Worm (Caenorhabditis elegans): ENCODE measurements around the gene srlf-17.

The srlf-17 gene

ce11 chrIV:11082789-11083235 is 19.7 kb downstream of the srlf-17 start (continued):
- TF ChIP-seq ceh-44 (GFP tag; IDR thresholded peaks at IDR 0.05) = 0 out of 2 replicates have a peak, but pooled peaks have one; percentile 24
- TF ChIP-seq Y5F2A.4 (GFP tag; optimal IDR thresholded peaks at IDR 0.05) = no peak
- TF ChIP-seq dmd-8 (GFP tag; IDR thresholded peaks at IDR 0.05) = 0 out of 2 replicates have a peak, but pooled peaks have one; percentile 20
- TF ChIP-seq sdz-12 (GFP tag; optimal IDR thresholded peaks at IDR 0.05) = peak; percentile 67
- TF ChIP-seq saeg-2 (GFP tag; IDR thresholded peaks at IDR 0.05) = no peak
- TF ChIP-seq nhr-102 (tag; optimal IDR thresholded peaks at IDR 0.05) = peak; percentile 86
- TF ChIP-seq nhr-77 (tag; optimal IDR thresholded peaks at IDR 0.05) = peak; percentile 63
- peak; percentile 91 for TF ChIP-seq ama-1 (optimal IDR thresholded peaks at IDR 0.05)
- no peak for TF ChIP-seq cey-2 (tag; optimal IDR thresholded peaks at IDR 0.05; ENCODE audit: borderline replicate concordance, insufficient read depth)
- no peak for TF ChIP-seq ZK546.5 (tag; optimal IDR thresholded peaks at IDR 0.05)
- TF ChIP-seq dmd-6 (GFP tag; IDR thresholded peaks at IDR 0.05) = peak; percentile 84
- TF ChIP-seq mdl-1 (tag; optimal IDR thresholded peaks at IDR 0.05) = peak; percentile 40 to 92
- peak; percentile 68 for TF ChIP-seq ceh-32 (tag; optimal IDR thresholded peaks at IDR 0.05; ENCODE audit: poor library complexity)
- TF ChIP-seq set-16 (GFP tag; IDR thresholded peaks at IDR 0.05) = peak; percentile 78
- TF ChIP-seq lsy-2 (tag; optimal IDR thresholded peaks at IDR 0.05) = peak; percentile 86 to 93
- TF ChIP-seq ctbp-1 (GFP tag; IDR thresholded peaks at IDR 0.05) = peak; percentile 86
- peak; percentile 85 for TF ChIP-seq F37D6.2 (tag; optimal IDR thresholded peaks at IDR 0.05)
- TF ChIP-seq mes-2 (tag; optimal IDR thresholded peaks at IDR 0.05; ENCODE audit: poor library complexity, severe bottlenecking) = peak; percentile 67
- no peak for TF ChIP-seq mxl-2 (GFP tag; conservative IDR thresholded peaks at IDR 0.05)
- no peak for TF ChIP-seq ceh-82 (tag; optimal IDR thresholded peaks at IDR 0.05)
- TF ChIP-seq ztf-11 (tag; optimal IDR thresholded peaks at IDR 0.05) = no peak
- TF ChIP-seq mxl-3 (GFP tag; optimal IDR thresholded peaks at IDR 0.05) = peak; percentile 82
- TF ChIP-seq nhr-48 (tag; optimal IDR thresholded peaks at IDR 0.05) = peak; percentile 91
- TF ChIP-seq nhr-28 (tag; optimal IDR thresholded peaks at IDR 0.05) = peak; percentile 88
- TF ChIP-seq jun-1 (tag; optimal IDR thresholded peaks at IDR 0.05) = peak; percentile 42
- peak; percentile 96 for TF ChIP-seq mep-1 (tag; optimal IDR thresholded peaks at IDR 0.05)
- TF ChIP-seq nhr-111 (GFP tag; optimal IDR thresholded peaks at IDR 0.05) = no peak
- no peak for TF ChIP-seq tag-97 (GFP tag; IDR thresholded peaks at IDR 0.05)
- TF ChIP-seq madf-5 (GFP tag; IDR thresholded peaks at IDR 0.05) = no peak
- no peak for TF ChIP-seq ZK337.2 (GFP tag; IDR thresholded peaks at IDR 0.05)
- peak; percentile 92 for TF ChIP-seq dve-1 (tag; optimal IDR thresholded peaks at IDR 0.05; ENCODE audit: insufficient read depth)
- TF ChIP-seq hlh-11 (tag; optimal IDR thresholded peaks at IDR 0.05) = peak; percentile 97
- peak; percentile 80 for TF ChIP-seq spr-3 (GFP tag; optimal IDR thresholded peaks at IDR 0.05)
- peak; percentile 30 for TF ChIP-seq lir-3 (tag; optimal IDR thresholded peaks at IDR 0.05)
- peak; percentile 82; the same call in 1 of the 2 replicates for TF ChIP-seq daf-19 (GFP tag; conservative IDR thresholded peaks at IDR 0.05)
- TF ChIP-seq fkh-10 (GFP tag; optimal IDR thresholded peaks at IDR 0.05) = peak; percentile 87
- TF ChIP-seq aly-2 (tag; optimal IDR thresholded peaks at IDR 0.05) = no peak
- TF ChIP-seq egl-27 (tag; optimal IDR thresholded peaks at IDR 0.05) = no peak
- TF ChIP-seq skn-1 (tag; optimal IDR thresholded peaks at IDR 0.05) = peak; percentile 66
- no peak for TF ChIP-seq dmd-9 (GFP tag; IDR thresholded peaks at IDR 0.05)
- TF ChIP-seq nhr-42 (GFP tag; IDR thresholded peaks at IDR 0.05) = peak; percentile 89
- TF ChIP-seq lin-29 (GFP tag; IDR thresholded peaks at IDR 0.05) = 0 out of 2 replicates have a peak, but pooled peaks have one; percentile 59
- peak; percentile 91 for TF ChIP-seq egl-43 (GFP tag; IDR thresholded peaks at IDR 0.05)
- peak; percentile 74 for TF ChIP-seq zag-1 (tag; optimal IDR thresholded peaks at IDR 0.05)
- TF ChIP-seq lin-1 (GFP tag; IDR thresholded peaks at IDR 0.05) = no peak
- peak; percentile 63; the same call in 1 of the 2 replicates for TF ChIP-seq lim-7 (GFP tag; IDR thresholded peaks at IDR 0.05)
- no peak for TF ChIP-seq daf-8 (GFP tag; IDR thresholded peaks at IDR 0.05)
- TF ChIP-seq T20F7.1 (GFP tag; optimal IDR thresholded peaks at IDR 0.05) = peak; percentile 81
- no peak for TF ChIP-seq lin-39 (tag; optimal IDR thresholded peaks at IDR 0.05)
- TF ChIP-seq nhr-41 (GFP tag; IDR thresholded peaks at IDR 0.05) = no peak
- TF ChIP-seq arid-1 (GFP tag; conservative IDR thresholded peaks at IDR 0.05) = peak; percentile 53
